Worm (Caenorhabditis elegans): ENCODE data around the gene gst-34.
A peak's percentile ranks its signal among the peaks of the same experiment; 100 is the strongest.

gst-34 gene

ce11 chrII:15183139-15183538 is at the start of gene gst-34:
Gene gst-34 (minus strand): TSS chrII:15183239.
- no peak for TF ChIP-seq swsn-7 (tag; optimal IDR thresholded peaks at IDR 0.05)
- peak; percentile 30 for TF ChIP-seq nhr-85 (tag)
- TF ChIP-seq blmp-1 (tag; optimal IDR thresholded peaks at IDR 0.05): peak; percentile 2

DNA sequence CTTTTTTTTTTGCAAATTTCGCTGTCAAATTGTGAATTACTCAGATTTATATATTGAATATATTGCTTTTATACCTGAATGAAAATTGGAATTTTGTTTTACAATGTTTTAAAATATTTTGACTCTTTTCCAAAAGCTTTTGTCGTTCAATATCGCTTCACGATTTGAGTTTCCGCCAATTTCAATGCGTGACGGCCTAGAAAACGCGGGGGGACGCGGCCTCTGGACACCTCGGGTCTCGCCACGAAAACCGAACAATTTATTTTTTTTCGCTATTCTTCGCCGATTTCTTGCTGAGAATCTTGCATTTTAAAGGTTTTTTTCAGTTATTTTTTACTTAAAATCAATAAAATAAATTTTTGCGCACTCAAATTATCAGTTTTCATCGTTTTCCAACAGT is 49.7 kb upstream of the gst-34 start, which contains the start of gene Y46E12BL.2:
Gene Y46E12BL.2 (plus strand): TSS at position 243 of the 400 bp plus-strand sequence.
- TF ChIP-seq sox-4 (tag; optimal IDR thresholded peaks at IDR 0.05): peak; percentile 58
- TF ChIP-seq ets-5 (GFP tag; IDR thresholded peaks at IDR 0.05): no peak
- no peak for TF ChIP-seq nhr-12 (tag; optimal IDR thresholded peaks at IDR 0.05)
- peak; percentile 96 for TF ChIP-seq rnt-1 (tag; optimal IDR thresholded peaks at IDR 0.05)
- peak; percentile 71 for TF ChIP-seq swsn-7 (tag; optimal IDR thresholded peaks at IDR 0.05)
- TF ChIP-seq fkh-4 (tag; optimal IDR thresholded peaks at IDR 0.05; ENCODE audit: borderline replicate concordance): peak; percentile 59
- TF ChIP-seq dpl-1 (GFP tag; optimal IDR thresholded peaks at IDR 0.05): peak; percentile 90 to 94 (median 90)
- TF ChIP-seq grh-1 (GFP tag; IDR thresholded peaks at IDR 0.05): peak; percentile 52
- TF ChIP-seq tbx-2 (tag; optimal IDR thresholded peaks at IDR 0.05): peak; percentile 86
- no peak for TF ChIP-seq hlh-4 (tag; optimal IDR thresholded peaks at IDR 0.05)
- TF ChIP-seq aly-2 (tag; optimal IDR thresholded peaks at IDR 0.05): no peak
- TF ChIP-seq lin-14 (GFP tag; optimal IDR thresholded peaks at IDR 0.05): no peak
- peak; percentile 85 for TF ChIP-seq skn-1 (tag; optimal IDR thresholded peaks at IDR 0.05)
- no peak for TF ChIP-seq ceh-63 (GFP tag; optimal IDR thresholded peaks at IDR 0.05)
- peak; percentile 10 for TF ChIP-seq nhr-237 (tag; optimal IDR thresholded peaks at IDR 0.05)
- TF ChIP-seq ceh-82 (tag; optimal IDR thresholded peaks at IDR 0.05): peak; percentile 33 to 90 (median 64)
- peak in 1 of 2 experiments; percentile 83 for TF ChIP-seq ztf-11 (tag; optimal IDR thresholded peaks at IDR 0.05)
- TF ChIP-seq nhr-85 (tag): peak; percentile 88
- TF ChIP-seq mab-9 (GFP tag; IDR thresholded peaks at IDR 0.05): peak; percentile 29; the same call in 1 of the 2 replicates
- peak; percentile 76 for TF ChIP-seq nhr-77 (tag; optimal IDR thresholded peaks at IDR 0.05)
- TF ChIP-seq unc-62 (GFP tag; optimal IDR thresholded peaks at IDR 0.05): no peak
- peak; percentile 70 for TF ChIP-seq egl-13 (tag; optimal IDR thresholded peaks at IDR 0.05)
- peak; percentile 85 for TF ChIP-seq nhr-47 (tag; optimal IDR thresholded peaks at IDR 0.05)
- no peak for TF ChIP-seq nhr-84 (tag; optimal IDR thresholded peaks at IDR 0.05)
- no peak for TF ChIP-seq Y116A8C.19 (tag; optimal IDR thresholded peaks at IDR 0.05; ENCODE audit: borderline replicate concordance)
- peak in 1 of 6 experiments; percentile 78 for TF ChIP-seq elt-3 (tag; optimal IDR thresholded peaks at IDR 0.05)
- TF ChIP-seq hlh-17 (GFP tag; optimal IDR thresholded peaks at IDR 0.05; ENCODE audit: borderline replicate concordance): no peak
- TF ChIP-seq nhr-19 (GFP tag; conservative IDR thresholded peaks at IDR 0.05): peak; percentile 68
- peak; percentile 73 for TF ChIP-seq irx-1 (tag; optimal IDR thresholded peaks at IDR 0.05)
- no peak for TF ChIP-seq ama-1 (optimal IDR thresholded peaks at IDR 0.05)
- peak; percentile 95 to 96 for TF ChIP-seq lin-35 (GFP tag; optimal IDR thresholded peaks at IDR 0.05)
- TF ChIP-seq lin-39 (tag; optimal IDR thresholded peaks at IDR 0.05): no peak
- TF ChIP-seq efl-3 (GFP tag; optimal IDR thresholded peaks at IDR 0.05): no peak
- TF ChIP-seq alr-1 (tag; optimal IDR thresholded peaks at IDR 0.05; ENCODE audit: borderline replicate concordance): no peak
- peak; percentile 22 for TF ChIP-seq fkh-10 (GFP tag; optimal IDR thresholded peaks at IDR 0.05)
- TF ChIP-seq lir-3 (tag; optimal IDR thresholded peaks at IDR 0.05; ENCODE audit: poor library complexity): no peak
- TF ChIP-seq aha-1 (tag; optimal IDR thresholded peaks at IDR 0.05): peak; percentile 7
- TF ChIP-seq nhr-20 (tag; optimal IDR thresholded peaks at IDR 0.05): peak; percentile 71
- TF ChIP-seq nhr-28 (tag; optimal IDR thresholded peaks at IDR 0.05): no peak
- TF ChIP-seq ceh-8 (GFP tag; optimal IDR thresholded peaks at IDR 0.05): no peak
- TF ChIP-seq hpl-2 (GFP tag; optimal IDR thresholded peaks at IDR 0.05): no peak
- TF ChIP-seq C16A3.4 (tag; optimal IDR thresholded peaks at IDR 0.05): peak; percentile 78
- TF ChIP-seq vab-15 (tag; optimal IDR thresholded peaks at IDR 0.05): no peak
- peak; percentile 28; the same call in 1 of the 2 replicates for TF ChIP-seq ceh-88 (GFP tag; IDR thresholded peaks at IDR 0.05)
- peak; percentile 84 for TF ChIP-seq fkh-8 (tag; optimal IDR thresholded peaks at IDR 0.05)
- TF ChIP-seq ceh-90 (tag; optimal IDR thresholded peaks at IDR 0.05): peak; percentile 84
- no peak for TF ChIP-seq ces-1 (GFP tag; optimal IDR thresholded peaks at IDR 0.05)
- peak; percentile 74 for TF ChIP-seq unc-86 (tag; optimal IDR thresholded peaks at IDR 0.05)
- peak; percentile 74 for TF ChIP-seq lin-15B (tag; optimal IDR thresholded peaks at IDR 0.05)

All from whole organism, L1 larva.